Fruit fly (Drosophila melanogaster) whole organism, prepupa: ENCODE results near the gene fru.

Experiments
- CG10631 ChIP-seq: fragments of 200-800 bp; sonication (Bioruptor generic); optimal IDR thresholded peaks from 2 replicates; lab custom pipeline; 2016; ENCODE audit warnings: missing biosample characterization, missing genetic modification characterization
- CG11294 ChIP-seq: fragments of 200-800 bp; sonication (Bioruptor generic); IDR thresholded peaks from 2 replicates; pipeline ENCODE4 v1.3.6; 2022; ENCODE audit warnings: missing biosample characterization, missing genetic modification characterization
- CG11762 ChIP-seq: fragments of 200-800 bp; sonication (Bioruptor generic); optimal IDR thresholded peaks from 3 replicates; lab custom pipeline; 2016; ENCODE audit warnings: missing biosample characterization, missing genetic modification characterization; ENCODE audit not compliant: insufficient read depth
- CG32006 ChIP-seq: fragments of 200-800 bp; sonication (Bioruptor generic); optimal IDR thresholded peaks from 3 replicates; lab custom pipeline; 2017; ENCODE audit warnings: missing biosample characterization, mild to moderate bottlenecking, missing genetic modification characterization
- CG3919 ChIP-seq: fragments of 200-800 bp; sonication (Bioruptor generic); optimal IDR thresholded peaks from 3 replicates; lab custom pipeline; 2016; ENCODE audit warnings: missing biosample characterization, missing genetic modification characterization
- CG8319 ChIP-seq: fragments of 200-800 bp; sonication (Bioruptor generic); optimal IDR thresholded peaks from 3 replicates; lab custom pipeline; 2016; ENCODE audit warnings: missing biosample characterization, missing genetic modification characterization
- CG9139 ChIP-seq: fragments of 200-800 bp; sonication (Bioruptor generic); optimal IDR thresholded peaks from 3 replicates; lab custom pipeline; 2017; ENCODE audit warnings: missing biosample characterization, mild to moderate bottlenecking, missing genetic modification characterization
- Ets21C ChIP-seq: fragments of 200-800 bp; sonication (Bioruptor generic); optimal IDR thresholded peaks from 3 replicates; lab custom pipeline; 2016; ENCODE audit warnings: missing biosample characterization, missing genetic modification characterization
- Gug ChIP-seq: fragments of 200-800 bp; sonication (Bioruptor generic); IDR thresholded peaks from 2 replicates; pipeline ENCODE4 v1.3.6; 2022; ENCODE audit warnings: missing biosample characterization, missing genetic modification characterization
- OdsH ChIP-seq: fragments of 200-800 bp; sonication (Bioruptor generic); optimal IDR thresholded peaks from 3 replicates; lab custom pipeline; 2016; ENCODE audit warnings: missing biosample characterization, missing genetic modification characterization
- achi ChIP-seq: fragments of 200-800 bp; sonication (Bioruptor generic); optimal IDR thresholded peaks from 3 replicates; lab custom pipeline; 2016; ENCODE audit warnings: missing biosample characterization, missing genetic modification characterization
- acj6 ChIP-seq: fragments of 200-800 bp; sonication (Bioruptor generic); optimal IDR thresholded peaks from 3 replicates; lab custom pipeline; 2016; ENCODE audit warnings: missing biosample characterization, missing genetic modification characterization
- fd85E ChIP-seq: fragments of 200-800 bp; sonication (Bioruptor generic); optimal IDR thresholded peaks from 3 replicates; lab custom pipeline; 2016; ENCODE audit warnings: missing biosample characterization, missing genetic modification characterization
- salr ChIP-seq, 2 experiments: fragments of 200-800 bp; sonication (Bioruptor generic); optimal IDR thresholded peaks; 3 replicates each; lab custom pipeline; 2016 to 2018; ENCODE audit warnings: missing biosample characterization in 2 of 2, missing genetic modification characterization in 2 of 2, mild to moderate bottlenecking in 1 of 2
- spab ChIP-seq: fragments of 200-800 bp; sonication (Bioruptor generic); optimal IDR thresholded peaks from 2 replicates; lab custom pipeline; 2017; ENCODE audit warnings: missing biosample characterization, mild to moderate bottlenecking, missing genetic modification characterization, missing genetic modification reagents
- ss ChIP-seq, 2 experiments: fragments of 200-800 bp; sonication (Bioruptor generic); optimal IDR thresholded peaks; 2 replicates in 1 of 2; 3 replicates in 1 of 2; lab custom pipeline; 2017 to 2018; ENCODE audit warnings: mild to moderate bottlenecking in 2 of 2, missing biosample characterization in 2 of 2, missing genetic modification characterization in 2 of 2, moderate library complexity in 1 of 2
- svp ChIP-seq: fragments of 200-800 bp; sonication (Bioruptor generic); peaks from one replicate; lab custom pipeline; 2016; ENCODE audit warnings: missing biosample characterization, missing genetic modification characterization

Gene fru

dm6 chr3R:18365978-18366643, 179.3 kb downstream of the fru start, which contains the start of the genes WRNexo and Nup43 (continued):
- TF ChIP-seq achi (GFP tag; lab: Kevin White, UChicago) (no peak), Gug (GFP tag; lab: Robert Waterston, UW) (no peak), salr (GFP tag; optimal IDR thresholded peaks at IDR 0.05; lab: Kevin White, UChicago) (no peak), CG3919 (GFP tag; lab: Kevin White, UChicago) (peak; percentile 30), CG32006 (GFP tag; lab: Kevin White, UChicago) (peak; percentile 46), svp (GFP tag; lab: Kevin White, UChicago) (peak; percentile 65), CG10631 (GFP tag; lab: Kevin White, UChicago) (peak; percentile 52), fd85E (no peak), OdsH (GFP tag; lab: Kevin White, UChicago) (peak; percentile 52), ss (GFP tag; optimal IDR thresholded peaks at IDR 0.05; lab: Kevin White, UChicago) (no peak), Ets21C (GFP tag; lab: Kevin White, UChicago) (peak; percentile 33), CG11762 (GFP tag; lab: Kevin White, UChicago) (no peak), CG9139 (no peak), spab (no peak), CG11294 (GFP tag; lab: Robert Waterston, UW) (no peak), acj6 (GFP tag; lab: Kevin White, UChicago) (peak; percentile 48), CG8319 (GFP tag; lab: Kevin White, UChicago) (no peak)
- TF ChIP-seq, all 60 proteins: peak for 29
